Worm (Caenorhabditis elegans) whole organism, L1 larva: ENCODE measurements around the gene F08G2.5.

Experiments used
- C04F5.9 ChIP-seq: sonication (generic microtip); optimal IDR thresholded peaks from 2 replicates; lab custom pipeline; 2016; ENCODE audit warnings: missing genetic modification characterization, missing compliant biosample characterization
- C34B4.2 ChIP-seq: sonication (generic microtip); optimal IDR thresholded peaks from 2 replicates; lab custom pipeline; 2017; ENCODE audit warnings: mild to moderate bottlenecking, missing genetic modification characterization, missing compliant biosample characterization
- F16B12.6 ChIP-seq: fragments of 150-350 bp; optimal IDR thresholded peaks from 2 replicates; lab custom pipeline; 2014; ENCODE audit warnings: missing biosample characterization, missing genetic modification characterization
- Y116A8C.19 ChIP-seq: sonication (generic microtip); optimal IDR thresholded peaks from 2 replicates; lab custom pipeline; 2016; ENCODE audit warnings: missing compliant biosample characterization, missing genetic modification characterization, borderline replicate concordance
- aha-1 ChIP-seq: fragments of 150-350 bp; optimal IDR thresholded peaks from 2 replicates; lab custom pipeline; 2014; ENCODE audit warnings: missing biosample characterization, missing genetic modification characterization
- aly-2 ChIP-seq: fragments of 150-350 bp; optimal IDR thresholded peaks from 2 replicates; lab custom pipeline; 2014; ENCODE audit warnings: missing biosample characterization, missing genetic modification characterization
- ama-1 ChIP-seq: fragments of 150-350 bp; optimal IDR thresholded peaks from 2 replicates; lab custom pipeline; 2014
- ceh-63 ChIP-seq: fragments of 200-800 bp; sonication (Bioruptor generic); optimal IDR thresholded peaks from 2 replicates; lab custom pipeline; 2018; ENCODE audit warnings: mild to moderate bottlenecking, missing genetic modification characterization, missing compliant biosample characterization
- ceh-8 ChIP-seq: fragments of 200-800 bp; sonication (Bioruptor generic); optimal IDR thresholded peaks from 2 replicates; lab custom pipeline; 2018; ENCODE audit warnings: mild to moderate bottlenecking, missing genetic modification characterization, moderate library complexity, missing compliant biosample characterization
- efl-1 ChIP-seq, 4 experiments: fragments of 150-350 bp; optimal IDR thresholded peaks in 3 of 4; peaks in 1 of 4; 1 replicate in 1 of 4; 2 replicates in 3 of 4; lab custom pipeline; 2014; ENCODE audit warnings: missing biosample characterization in 2 of 4, missing genetic modification characterization in 2 of 4, missing genetic modification reagents in 2 of 4
- efl-3 ChIP-seq: fragments of 200-800 bp; sonication (Bioruptor generic); optimal IDR thresholded peaks from 2 replicates; lab custom pipeline; 2018; ENCODE audit warnings: mild to moderate bottlenecking, missing genetic modification characterization, missing compliant biosample characterization
- egl-13 ChIP-seq: sonication (generic microtip); optimal IDR thresholded peaks from 2 replicates; lab custom pipeline; 2016; ENCODE audit warnings: missing genotype, missing genetic modification reagents, missing genetic modification characterization, missing compliant biosample characterization
- elt-2 ChIP-seq: sonication (generic microtip); optimal IDR thresholded peaks from 2 replicates; lab custom pipeline; 2016; ENCODE audit warnings: missing genetic modification characterization, mild to moderate bottlenecking, inconsistent platforms, missing compliant biosample characterization, missing genetic modification reagents
- fkh-4 ChIP-seq: sonication (generic microtip); optimal IDR thresholded peaks from 2 replicates; lab custom pipeline; 2016; ENCODE audit warnings: missing compliant biosample characterization, missing genetic modification characterization, borderline replicate concordance
- fos-1 ChIP-seq: fragments of 150-350 bp; optimal IDR thresholded peaks from 2 replicates; lab custom pipeline; 2014; ENCODE audit warnings: missing biosample characterization, missing genetic modification characterization
- isw-1 ChIP-seq: fragments of 200-800 bp; sonication (Bioruptor generic); IDR thresholded peaks from 2 replicates; pipeline ENCODE4 v1.3.6; 2022; ENCODE audit warnings: missing genetic modification characterization, missing compliant biosample characterization
- lin-13 ChIP-seq: fragments of 150-350 bp; optimal IDR thresholded peaks from 2 replicates; lab custom pipeline; 2014; ENCODE audit warnings: missing biosample characterization, missing genetic modification reagents, missing genetic modification characterization
- lin-14 ChIP-seq: fragments of 200-800 bp; sonication (Bioruptor generic); optimal IDR thresholded peaks from 2 replicates; lab custom pipeline; 2018; ENCODE audit warnings: mild to moderate bottlenecking, missing genetic modification characterization, moderate library complexity, missing compliant biosample characterization
- lin-35 ChIP-seq, 2 experiments: fragments of 150-350 bp; optimal IDR thresholded peaks; 2 replicates each; lab custom pipeline; 2014; ENCODE audit warnings: missing biosample characterization in 2 of 2, missing genetic modification characterization in 2 of 2, missing genetic modification reagents in 2 of 2
- lir-3 ChIP-seq: sonication (generic microtip); optimal IDR thresholded peaks from 2 replicates; lab custom pipeline; 2016; ENCODE audit warnings: mild to moderate bottlenecking, missing genetic modification characterization, moderate library complexity, missing compliant biosample characterization; ENCODE audit not compliant: poor library complexity
- lsy-2 ChIP-seq, 2 experiments: fragments of 150-350 bp; optimal IDR thresholded peaks; 2 replicates each; lab custom pipeline; 2014; ENCODE audit warnings: missing biosample characterization in 2 of 2, missing genetic modification characterization in 2 of 2
- mdl-1 ChIP-seq, 2 experiments: fragments of 150-350 bp; optimal IDR thresholded peaks; 2 replicates each; lab custom pipeline; 2014 to 2017; ENCODE audit warnings: missing biosample characterization in 2 of 2, missing genetic modification characterization in 2 of 2, inconsistent platforms in 1 of 2
- mep-1 ChIP-seq: fragments of 150-350 bp; optimal IDR thresholded peaks from 2 replicates; lab custom pipeline; 2014; ENCODE audit warnings: missing biosample characterization, missing genetic modification characterization
- nhr-11 ChIP-seq: fragments of 150-350 bp; optimal IDR thresholded peaks from 2 replicates; lab custom pipeline; 2014; ENCODE audit warnings: missing biosample characterization, missing genetic modification characterization
- nhr-20 ChIP-seq: sonication (generic microtip); optimal IDR thresholded peaks from 2 replicates; lab custom pipeline; 2016; ENCODE audit warnings: mild to moderate bottlenecking, missing genetic modification characterization, missing compliant biosample characterization
- nhr-237 ChIP-seq: fragments of 150-350 bp; optimal IDR thresholded peaks from 2 replicates; lab custom pipeline; 2014; ENCODE audit warnings: missing biosample characterization, missing genetic modification characterization
- nhr-71 ChIP-seq: sonication (generic microtip); optimal IDR thresholded peaks from 2 replicates; lab custom pipeline; 2016; ENCODE audit warnings: mild to moderate bottlenecking, missing genetic modification characterization, moderate library complexity, missing compliant biosample characterization
- nhr-85 ChIP-seq: sonication (generic microtip); peaks from one replicate; lab custom pipeline; 2016; ENCODE audit warnings: missing genetic modification characterization, inconsistent platforms, missing compliant biosample characterization
- pqm-1 ChIP-seq: sonication (generic microtip); optimal IDR thresholded peaks from 3 replicates; lab custom pipeline; 2017; ENCODE audit warnings: missing biosample characterization, missing genetic modification characterization
- rnt-1 ChIP-seq: sonication (generic microtip); optimal IDR thresholded peaks from 2 replicates; lab custom pipeline; 2016; ENCODE audit warnings: mild to moderate bottlenecking, missing genetic modification characterization, moderate library complexity, missing compliant biosample characterization
- snu-23 ChIP-seq: sonication (generic microtip); optimal IDR thresholded peaks from 2 replicates; lab custom pipeline; 2016; ENCODE audit warnings: missing genetic modification characterization, missing compliant biosample characterization
- sox-4 ChIP-seq: sonication (generic microtip); optimal IDR thresholded peaks from 2 replicates; lab custom pipeline; 2016; ENCODE audit warnings: missing genetic modification characterization, missing compliant biosample characterization
- sptf-1 ChIP-seq: fragments of 150-350 bp; optimal IDR thresholded peaks from 2 replicates; lab custom pipeline; 2014; ENCODE audit warnings: missing biosample characterization, missing genetic modification characterization
- sup-37 ChIP-seq: fragments of 200-800 bp; sonication (Bioruptor generic); optimal IDR thresholded peaks from 2 replicates; lab custom pipeline; 2018; ENCODE audit warnings: mild to moderate bottlenecking, missing genetic modification characterization, missing compliant biosample characterization
- tlp-1 ChIP-seq: fragments of 150-350 bp; optimal IDR thresholded peaks from 2 replicates; lab custom pipeline; 2014; ENCODE audit warnings: missing biosample characterization, missing genetic modification characterization
- unc-130 ChIP-seq: fragments of 150-350 bp; optimal IDR thresholded peaks from 2 replicates; lab custom pipeline; 2017; ENCODE audit warnings: missing biosample characterization, missing genetic modification characterization, inconsistent platforms
- unc-62 ChIP-seq: fragments of 150-350 bp; optimal IDR thresholded peaks from 2 replicates; lab custom pipeline; 2014; ENCODE audit warnings: missing biosample characterization, missing genetic modification reagents, missing genetic modification characterization
- vab-15 ChIP-seq: sonication (generic microtip); optimal IDR thresholded peaks from 2 replicates; lab custom pipeline; 2017; ENCODE audit warnings: missing genotype, mild to moderate bottlenecking, missing genetic modification characterization, missing compliant biosample characterization
- zag-1 ChIP-seq: fragments of 150-350 bp; optimal IDR thresholded peaks from 2 replicates; lab custom pipeline; 2014; ENCODE audit warnings: missing biosample characterization, missing genetic modification characterization

The F08G2.5 gene

ce11 chrII:13872191-13872889 is 38.9 kb upstream of the F08G2.5 start, which contains the start of the genes cup-14 and ndub-8 (continued):
- no peak for TF ChIP-seq pqm-1 (tag; lab: Kevin White, UChicago)
- peak; percentile 90 to 94 for TF ChIP-seq efl-1 (optimal IDR thresholded peaks at IDR 0.05; lab: Kevin White, UChicago)
- peak; percentile 83 to 98 for TF ChIP-seq efl-1 (GFP tag; optimal IDR thresholded peaks at IDR 0.05 in 1 of 2; lab: Kevin White, UChicago)
- TF ChIP-seq mep-1 (tag; lab: Kevin White, UChicago) = peak; percentile 90
- TF ChIP-seq unc-130 (tag; lab: Kevin White, UChicago) = peak; percentile 95
- TF ChIP-seq lin-35 (GFP tag; optimal IDR thresholded peaks at IDR 0.05; lab: Kevin White, UChicago) = peak; percentile 80 to 87
- TF ChIP-seq elt-2 (tag; lab: Kevin White, UChicago) = peak; percentile 65
- peak; percentile 86 for TF ChIP-seq fos-1 (tag; lab: Kevin White, UChicago)
- peak; percentile 95 for TF ChIP-seq nhr-71 (tag; lab: Kevin White, UChicago)
- TF ChIP-seq sptf-1 (tag; lab: Kevin White, UChicago) = no peak
- peak; percentile 71 for TF ChIP-seq lin-13 (GFP tag; lab: Kevin White, UChicago)
- no peak for TF ChIP-seq unc-62 (GFP tag; lab: Kevin White, UChicago)
- TF ChIP-seq C34B4.2 (tag; lab: Kevin White, UChicago) = no peak
- no peak for TF ChIP-seq lir-3
- TF ChIP-seq lsy-2 (tag; optimal IDR thresholded peaks at IDR 0.05; lab: Kevin White, UChicago) = peak; percentile 100
- TF ChIP-seq snu-23 (GFP tag; lab: Kevin White, UChicago) = peak; percentile 95
- TF ChIP-seq ceh-8 (GFP tag; lab: Kevin White, UChicago) = peak; percentile 72
- peak; percentile 63 for TF ChIP-seq C04F5.9 (tag; lab: Kevin White, UChicago)
- TF ChIP-seq efl-3 (GFP tag; lab: Kevin White, UChicago) = no peak
- TF ChIP-seq ceh-63 (GFP tag; lab: Kevin White, UChicago) = no peak
- TF ChIP-seq nhr-11 (tag; lab: Kevin White, UChicago) = peak; percentile 80
- peak; percentile 36 for TF ChIP-seq zag-1
- peak; percentile 71 for TF ChIP-seq ama-1 (lab: Kevin White, UChicago)
- TF ChIP-seq lin-14 (GFP tag; lab: Kevin White, UChicago) = no peak
- TF ChIP-seq fkh-4 (tag; lab: Kevin White, UChicago) = peak; percentile 41
- TF ChIP-seq mdl-1 (tag; optimal IDR thresholded peaks at IDR 0.05; lab: Kevin White, UChicago) = peak in 1 of 2 experiments; percentile 87
- TF ChIP-seq vab-15 = peak; percentile 50
- peak; percentile 66 for TF ChIP-seq sup-37
- TF ChIP-seq F16B12.6 (tag; lab: Kevin White, UChicago) = peak; percentile 64
- peak; percentile 75 for TF ChIP-seq sox-4 (tag; lab: Kevin White, UChicago)
- TF ChIP-seq egl-13 (tag; lab: Kevin White, UChicago) = peak; percentile 80
- peak; percentile 91 for TF ChIP-seq isw-1 (GFP tag; lab: Robert Waterston, UW)
- no peak for TF ChIP-seq tlp-1 (tag; lab: Kevin White, UChicago)
- peak; percentile 96 for TF ChIP-seq nhr-85

ce11 chrII:13862453-13862852 is 29.0 kb upstream of the F08G2.5 start:
- TF ChIP-seq Y116A8C.19 (tag; lab: Kevin White, UChicago) = no peak
- TF ChIP-seq egl-13 (tag; lab: Kevin White, UChicago) = no peak
- no peak for TF ChIP-seq rnt-1 (tag; lab: Kevin White, UChicago)
- TF ChIP-seq lir-3 = no peak
- TF ChIP-seq nhr-237 (tag; lab: Kevin White, UChicago) = no peak
- TF ChIP-seq elt-2 (tag; lab: Kevin White, UChicago) = peak; percentile 28
- no peak for TF ChIP-seq aly-2 (tag; lab: Kevin White, UChicago)
- TF ChIP-seq nhr-20 (tag; lab: Kevin White, UChicago) = no peak
- no peak for TF ChIP-seq aha-1
